Worm (Caenorhabditis elegans) whole organism, L3 larva: Measurements from ENCODE around the gene egl-36.
A peak's percentile ranks its signal among the peaks of the same experiment; 100 is the strongest.

ENCODE experiments used
- R02D3.7 ChIP-seq: fragments of 150-350 bp; optimal IDR thresholded peaks from 2 replicates; lab custom pipeline; 2014; ENCODE audit warnings: missing biosample characterization, missing genetic modification characterization
- ZK546.5 ChIP-seq: sonication (generic microtip); optimal IDR thresholded peaks from 2 replicates; lab custom pipeline; 2017; ENCODE audit warnings: missing biosample characterization, missing genetic modification characterization
- aly-2 ChIP-seq: fragments of 150-350 bp; optimal IDR thresholded peaks from 2 replicates; lab custom pipeline; 2014; ENCODE audit warnings: missing biosample characterization, missing genetic modification characterization
- ama-1 ChIP-seq: fragments of 150-350 bp; optimal IDR thresholded peaks from 2 replicates; lab custom pipeline; 2018
- ceh-28 ChIP-seq: fragments of 150-350 bp; optimal IDR thresholded peaks from 2 replicates; lab custom pipeline; 2014; ENCODE audit warnings: missing biosample characterization, missing genetic modification reagents, missing genetic modification characterization
- ceh-82 ChIP-seq: fragments of 150-350 bp; optimal IDR thresholded peaks from 2 replicates; lab custom pipeline; 2014; ENCODE audit warnings: missing biosample characterization, missing genetic modification characterization
- daf-12 ChIP-seq: fragments of 150-350 bp; optimal IDR thresholded peaks from 2 replicates; lab custom pipeline; 2014; ENCODE audit warnings: missing biosample characterization, missing genetic modification reagents, missing genetic modification characterization
- egl-27 ChIP-seq: sonication (generic microtip); optimal IDR thresholded peaks from 4 replicates; lab custom pipeline; 2017; ENCODE audit warnings: missing biosample characterization, missing genetic modification reagents, missing genetic modification characterization
- egl-5 ChIP-seq: fragments of 150-350 bp; optimal IDR thresholded peaks from 2 replicates; lab custom pipeline; 2017; ENCODE audit warnings: missing biosample characterization, missing genetic modification reagents, missing genetic modification characterization, inconsistent platforms
- elt-1 ChIP-seq: fragments of 150-350 bp; optimal IDR thresholded peaks from 2 replicates; lab custom pipeline; 2014; ENCODE audit warnings: missing biosample characterization, missing genetic modification characterization
- elt-2 ChIP-seq: sonication (generic microtip); optimal IDR thresholded peaks from 2 replicates; lab custom pipeline; 2016; ENCODE audit warnings: missing genetic modification reagents, mild to moderate bottlenecking, missing genetic modification characterization, missing compliant biosample characterization
- eor-1 ChIP-seq, 2 experiments: fragments of 150-350 bp; optimal IDR thresholded peaks; 2 replicates each; lab custom pipeline; 2014 to 2018; ENCODE audit warnings: missing biosample characterization in 2 of 2, missing genetic modification characterization in 2 of 2
- fkh-10 ChIP-seq: sonication (generic microtip); optimal IDR thresholded peaks from 2 replicates; lab custom pipeline; 2017; ENCODE audit warnings: missing biosample characterization, missing genetic modification reagents, missing genetic modification characterization
- fkh-2 ChIP-seq: fragments of 150-350 bp; optimal IDR thresholded peaks from 2 replicates; lab custom pipeline; 2014; ENCODE audit warnings: missing biosample characterization, missing genetic modification reagents, missing genetic modification characterization
- fos-1 ChIP-seq: fragments of 150-350 bp; optimal IDR thresholded peaks from 2 replicates; lab custom pipeline; 2014; ENCODE audit warnings: missing biosample characterization, missing genetic modification characterization
- hmg-11 ChIP-seq: sonication (generic microtip); optimal IDR thresholded peaks from 2 replicates; lab custom pipeline; 2016; ENCODE audit warnings: missing genetic modification characterization, missing compliant biosample characterization
- lin-15B ChIP-seq: fragments of 150-350 bp; optimal IDR thresholded peaks from 2 replicates; lab custom pipeline; 2014; ENCODE audit warnings: missing biosample characterization, missing genetic modification characterization
- lin-39 ChIP-seq: fragments of 150-350 bp; optimal IDR thresholded peaks from 2 replicates; lab custom pipeline; 2018; ENCODE audit warnings: missing biosample characterization, missing genetic modification reagents, missing genetic modification characterization
- lsy-12 ChIP-seq: sonication (generic microtip); optimal IDR thresholded peaks from 2 replicates; lab custom pipeline; 2016; ENCODE audit warnings: mild to moderate bottlenecking, missing genetic modification characterization, missing compliant biosample characterization
- mdl-1 ChIP-seq: fragments of 150-350 bp; optimal IDR thresholded peaks from 2 replicates; lab custom pipeline; 2014; ENCODE audit warnings: missing biosample characterization, missing genetic modification characterization
- mml-1 ChIP-seq: fragments of 150-350 bp; sonication (generic microtip); optimal IDR thresholded peaks from 3 replicates; lab custom pipeline; 2014; ENCODE audit warnings: missing biosample characterization, missing genetic modification characterization
- nfya-1 ChIP-seq: sonication (generic microtip); optimal IDR thresholded peaks from 2 replicates; lab custom pipeline; 2017; ENCODE audit warnings: missing genetic modification characterization, mild to moderate bottlenecking, missing compliant biosample characterization, antibody characterized with exemption, moderate library complexity; ENCODE audit not compliant: insufficient read depth
- nhr-12 ChIP-seq: fragments of 150-350 bp; optimal IDR thresholded peaks from 2 replicates; lab custom pipeline; 2014; ENCODE audit warnings: missing biosample characterization, missing genetic modification characterization
- nhr-23 ChIP-seq: fragments of 150-350 bp; optimal IDR thresholded peaks from 2 replicates; lab custom pipeline; 2014; ENCODE audit warnings: missing biosample characterization, missing genetic modification reagents, missing genetic modification characterization
- nhr-25 ChIP-seq: sonication (generic microtip); optimal IDR thresholded peaks from 2 replicates; lab custom pipeline; 2017; ENCODE audit warnings: missing biosample characterization, missing genetic modification characterization
- nhr-28 ChIP-seq: fragments of 150-350 bp; optimal IDR thresholded peaks from 2 replicates; lab custom pipeline; 2014; ENCODE audit warnings: missing biosample characterization, missing genetic modification characterization
- nhr-43 ChIP-seq: sonication (generic microtip); optimal IDR thresholded peaks from 2 replicates; lab custom pipeline; 2016; ENCODE audit warnings: mild to moderate bottlenecking, missing genetic modification characterization, missing compliant biosample characterization; ENCODE audit not compliant: poor library complexity, severe bottlenecking
- nhr-67 ChIP-seq: fragments of 150-350 bp; optimal IDR thresholded peaks from 2 replicates; lab custom pipeline; 2014; ENCODE audit warnings: missing biosample characterization, missing genetic modification characterization
- nhr-77 ChIP-seq: fragments of 150-350 bp; optimal IDR thresholded peaks from 2 replicates; lab custom pipeline; 2014; ENCODE audit warnings: missing biosample characterization, missing genetic modification characterization
- pha-4 ChIP-seq: fragments of 150-350 bp; optimal IDR thresholded peaks from 2 replicates; lab custom pipeline; 2014; ENCODE audit warnings: missing biosample characterization, missing genetic modification reagents, missing genetic modification characterization
- pqm-1 ChIP-seq: fragments of 150-350 bp; optimal IDR thresholded peaks from 2 replicates; lab custom pipeline; 2017; ENCODE audit warnings: missing biosample characterization, missing genetic modification characterization, inconsistent platforms
- sea-2 ChIP-seq: fragments of 150-350 bp; sonication (generic microtip); optimal IDR thresholded peaks from 4 replicates; lab custom pipeline; 2014; ENCODE audit warnings: missing biosample characterization, missing genetic modification reagents, missing genetic modification characterization
- skn-1 ChIP-seq: fragments of 150-350 bp; optimal IDR thresholded peaks from 2 replicates; lab custom pipeline; 2014; ENCODE audit warnings: missing biosample characterization, missing genetic modification characterization
- snpc-4 ChIP-seq: fragments of 150-350 bp; optimal IDR thresholded peaks from 2 replicates; lab custom pipeline; 2014; ENCODE audit warnings: missing biosample characterization, missing genetic modification characterization
- tbx-2 ChIP-seq: sonication (generic microtip); optimal IDR thresholded peaks from 2 replicates; lab custom pipeline; 2016; ENCODE audit warnings: mild to moderate bottlenecking, missing genetic modification characterization, missing compliant biosample characterization
- unc-39 ChIP-seq: sonication (generic microtip); optimal IDR thresholded peaks from 4 replicates; lab custom pipeline; 2017; ENCODE audit warnings: missing biosample characterization, missing genetic modification characterization
- ztf-11 ChIP-seq: fragments of 150-350 bp; optimal IDR thresholded peaks from 2 replicates; lab custom pipeline; 2014; ENCODE audit warnings: missing biosample characterization, missing genetic modification characterization
- ztf-4 ChIP-seq: fragments of 150-350 bp; optimal IDR thresholded peaks from 2 replicates; lab custom pipeline; 2014; ENCODE audit warnings: missing biosample characterization, missing genetic modification characterization

egl-36 gene

ce11 chrX:10691643-10692042 is 42.5 kb upstream of the egl-36 start, which contains the start of gene yap-1:
Gene yap-1, plus strand, starts transcription at chrX:10691943.
- TF ChIP-seq R02D3.7 (tag; lab: Kevin White, UChicago) (no peak), lin-39 (no peak), tbx-2 (no peak), pha-4 (no peak), lsy-12 (tag; lab: Kevin White, UChicago) (no peak), lin-15B (tag; lab: Kevin White, UChicago) (no peak), snpc-4 (no peak)

DNA sequence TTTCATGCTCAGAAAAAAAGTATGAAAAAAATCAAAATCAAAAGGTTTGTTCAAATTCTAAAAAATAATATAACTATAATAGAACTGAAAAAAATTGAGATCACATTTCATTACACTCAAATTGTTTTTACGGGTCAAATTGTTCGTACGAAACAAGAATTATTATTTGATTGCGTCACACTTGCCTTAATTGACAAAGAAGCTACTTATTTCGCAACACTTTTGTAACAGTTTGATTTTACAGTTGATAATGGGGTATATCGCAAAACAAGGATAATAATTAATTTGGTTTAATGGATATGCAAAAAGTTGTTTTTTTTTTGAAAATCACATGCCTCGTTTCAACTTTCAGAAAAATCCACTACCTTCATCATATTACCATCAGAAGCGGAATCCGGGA is 42.1 kb upstream of the egl-36 start:
- no peak for TF ChIP-seq ceh-82
- TF ChIP-seq sea-2 (GFP tag; lab: Kevin White, UChicago): no peak
- no peak for TF ChIP-seq elt-1 (tag; lab: Kevin White, UChicago)
- TF ChIP-seq skn-1 (tag; lab: Kevin White, UChicago): no peak
- TF ChIP-seq nhr-23 (tag; lab: Kevin White, UChicago): no peak
- TF ChIP-seq pqm-1: no peak
- no peak for TF ChIP-seq mdl-1
- no peak for TF ChIP-seq pha-4
- no peak for TF ChIP-seq aly-2 (tag; lab: Kevin White, UChicago)
- no peak for TF ChIP-seq ama-1
- TF ChIP-seq ceh-28 (tag; lab: Kevin White, UChicago): no peak
- no peak for TF ChIP-seq nhr-12 (tag; lab: Kevin White, UChicago)
- no peak for TF ChIP-seq egl-5 (tag; lab: Kevin White, UChicago)
- TF ChIP-seq nhr-77 (tag; lab: Kevin White, UChicago): no peak

DNA sequence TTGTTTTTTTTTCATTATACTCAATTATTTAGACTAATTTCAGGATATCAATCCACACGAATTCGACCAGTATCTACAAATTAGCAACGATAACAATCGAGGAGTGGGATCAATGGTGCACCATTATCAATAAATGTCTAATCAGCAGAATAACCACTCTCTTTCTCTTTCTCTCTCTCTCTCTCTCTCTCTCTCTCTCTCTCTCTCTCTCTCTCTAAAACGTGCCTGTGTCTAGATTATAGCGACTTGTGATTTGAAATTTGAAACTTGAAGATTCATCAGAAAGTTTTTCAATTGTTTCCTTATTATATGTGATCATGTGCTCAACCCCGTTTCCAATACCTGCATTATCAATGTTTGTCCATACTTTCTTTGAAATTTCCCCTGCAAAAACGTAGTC is 39.9 kb upstream of the egl-36 start:
- TF ChIP-seq R02D3.7 (tag; lab: Kevin White, UChicago): no peak
- no peak for TF ChIP-seq nhr-28 (tag; lab: Kevin White, UChicago)
- TF ChIP-seq nhr-67 (tag; lab: Kevin White, UChicago): no peak
- no peak for TF ChIP-seq nhr-23 (tag; lab: Kevin White, UChicago)
- TF ChIP-seq elt-2 (tag; lab: Kevin White, UChicago): peak; percentile 82
- peak; percentile 60 for TF ChIP-seq pqm-1
- TF ChIP-seq daf-12 (tag; lab: Kevin White, UChicago): no peak
- no peak for TF ChIP-seq lin-39
- TF ChIP-seq ztf-11 (tag; lab: Kevin White, UChicago): no peak
- TF ChIP-seq fkh-10: no peak
- no peak for TF ChIP-seq unc-39 (tag; lab: Kevin White, UChicago)
- TF ChIP-seq lin-15B (tag; lab: Kevin White, UChicago): no peak

ce11 chrX:10694933-10695332 is 39.2 kb upstream of the egl-36 start, which contains the start of gene plpp-1.3:
Gene plpp-1.3, plus strand, starts transcription at chrX:10695312.
- TF ChIP-seq nhr-23 (tag; lab: Kevin White, UChicago) (no peak), egl-27 (tag; lab: Kevin White, UChicago) (no peak), nhr-67 (tag; lab: Kevin White, UChicago) (no peak), sea-2 (GFP tag; lab: Kevin White, UChicago) (no peak), aly-2 (tag; lab: Kevin White, UChicago) (no peak), skn-1 (tag; lab: Kevin White, UChicago) (no peak), fkh-2 (tag; lab: Kevin White, UChicago) (no peak), nhr-43 (tag; lab: Kevin White, UChicago) (no peak), elt-2 (tag; lab: Kevin White, UChicago) (peak; percentile 53), mml-1 (no peak), eor-1 (tag; optimal IDR thresholded peaks at IDR 0.05; lab: Kevin White, UChicago) (no peak), nhr-25 (tag; lab: Kevin White, UChicago) (no peak), pqm-1 (peak; percentile 60), ZK546.5 (tag; lab: Kevin White, UChicago) (no peak), lin-15B (tag; lab: Kevin White, UChicago) (no peak), hmg-11 (tag; lab: Kevin White, UChicago) (peak; percentile 45), ceh-28 (tag; lab: Kevin White, UChicago) (peak; percentile 20), nfya-1 (tag; lab: Kevin White, UChicago) (peak; percentile 32), fos-1 (tag; lab: Kevin White, UChicago) (no peak), lsy-12 (tag; lab: Kevin White, UChicago) (peak; percentile 65), lin-39 (no peak), ztf-4 (no peak), daf-12 (tag; lab: Kevin White, UChicago) (no peak)
